Worm (Caenorhabditis elegans) whole organism, L2 larva: Measurements from ENCODE around the gene fbxb-96.

Experiments
- alr-1 ChIP-seq: fragments of 150-350 bp; optimal IDR thresholded peaks from 2 replicates; lab custom pipeline; 2014; ENCODE audit warnings: missing biosample characterization, missing genetic modification characterization
- aly-2 ChIP-seq: fragments of 150-350 bp; optimal IDR thresholded peaks from 2 replicates; lab custom pipeline; 2014; ENCODE audit warnings: missing biosample characterization, missing genetic modification characterization
- lsy-2 ChIP-seq, 2 experiments: fragments of 150-350 bp in 1 of 2; sonication (generic microtip) in 1 of 2; optimal IDR thresholded peaks; 2 replicates each; lab custom pipeline; 2014 to 2017; ENCODE audit warnings: missing biosample characterization in 2 of 2, missing genetic modification characterization in 2 of 2
- mab-5 ChIP-seq: fragments of 150-350 bp; optimal IDR thresholded peaks from 2 replicates; lab custom pipeline; 2014; ENCODE audit warnings: missing biosample characterization, missing genetic modification characterization
- sma-9 ChIP-seq, 2 experiments: fragments of 150-350 bp in 1 of 2; sonication (generic microtip) in 1 of 2; optimal IDR thresholded peaks; 2 replicates each; lab custom pipeline; 2014 to 2016; ENCODE audit warnings: missing genetic modification characterization in 2 of 2, mild to moderate bottlenecking in 1 of 2, missing biosample characterization in 1 of 2, missing compliant biosample characterization in 1 of 2, missing genetic modification reagents in 1 of 2, moderate library complexity in 1 of 2
- ztf-11 ChIP-seq: sonication (generic microtip); optimal IDR thresholded peaks from 2 replicates; lab custom pipeline; 2017; ENCODE audit warnings: missing biosample characterization, missing genetic modification characterization

DNA sequence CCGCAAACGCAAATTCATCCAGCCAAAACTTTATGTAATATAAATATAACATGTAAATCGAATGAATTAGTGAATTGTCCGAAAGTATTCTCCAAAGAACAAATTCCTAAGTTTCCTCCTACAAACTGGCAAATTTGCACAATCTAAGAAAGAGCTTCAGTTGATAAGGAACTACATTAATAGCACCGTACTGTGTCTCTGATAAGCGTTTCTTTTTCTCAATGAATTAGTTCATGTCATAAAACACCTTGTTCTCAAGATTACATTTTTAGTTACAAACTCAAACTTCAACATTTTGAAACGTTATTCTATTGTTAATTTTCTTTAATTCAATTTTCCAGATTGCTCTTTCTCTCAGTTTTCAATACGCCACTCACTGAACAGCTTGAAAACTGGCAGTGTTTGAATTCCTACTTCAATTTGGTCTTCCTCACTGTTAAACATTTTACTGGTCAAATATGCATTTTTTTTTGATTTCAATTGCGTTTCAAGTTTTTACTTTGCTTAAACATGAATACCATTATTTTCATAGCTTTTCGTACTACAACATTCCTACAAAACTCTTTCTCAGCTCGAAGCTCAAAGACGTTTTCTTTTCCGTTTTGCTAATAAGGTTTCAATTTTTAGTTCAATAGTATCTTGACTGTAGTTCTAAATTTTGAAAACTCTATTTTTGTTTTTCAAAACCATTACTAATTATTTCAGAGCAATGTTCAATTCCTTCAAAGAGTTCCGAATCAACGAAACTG lies 15.7 kb upstream of the fbxb-96 start, which contains the start of gene math-15:
- TF ChIP-seq ztf-11 (tag; lab: Kevin White, UChicago) = no peak
- TF ChIP-seq alr-1 (tag; lab: Kevin White, UChicago) = no peak
- no peak for TF ChIP-seq sma-9 (GFP tag; optimal IDR thresholded peaks at IDR 0.05; lab: Kevin White, UChicago)
- TF ChIP-seq sma-9 (tag; optimal IDR thresholded peaks at IDR 0.05; lab: Kevin White, UChicago) = no peak
- TF ChIP-seq lsy-2 (tag; optimal IDR thresholded peaks at IDR 0.05; lab: Kevin White, UChicago) = no peak
- no peak for TF ChIP-seq mab-5 (tag; lab: Kevin White, UChicago)
- no peak for TF ChIP-seq aly-2 (tag; lab: Kevin White, UChicago)
